Worm (Caenorhabditis elegans): ENCODE results near the gene T09B9.1.
A peak's percentile ranks its signal among the peaks of the same experiment; 100 is the strongest.

ce11 chrX:9737730-9738129, 19.3 kb upstream of the T09B9.1 start, which contains the start of gene F15G9.5:
- no peak for TF ChIP-seq R02D3.7 (tag; optimal IDR thresholded peaks at IDR 0.05)
- no peak for TF ChIP-seq nhr-237 (tag; optimal IDR thresholded peaks at IDR 0.05)
- TF ChIP-seq nhr-11 (tag; optimal IDR thresholded peaks at IDR 0.05): no peak
- TF ChIP-seq fos-1 (tag; optimal IDR thresholded peaks at IDR 0.05): no peak
- peak; percentile 8 for TF ChIP-seq elt-2 (tag; optimal IDR thresholded peaks at IDR 0.05)
- peak; percentile 62 for TF ChIP-seq lin-39 (tag; optimal IDR thresholded peaks at IDR 0.05)
- TF ChIP-seq nhr-12 (tag; optimal IDR thresholded peaks at IDR 0.05): no peak
- TF ChIP-seq eor-1 (tag; optimal IDR thresholded peaks at IDR 0.05): no peak
- no peak for TF ChIP-seq ceh-16 (tag; optimal IDR thresholded peaks at IDR 0.05)
- TF ChIP-seq snpc-4 (tag; optimal IDR thresholded peaks at IDR 0.05): no peak
- TF ChIP-seq skn-1 (tag; optimal IDR thresholded peaks at IDR 0.05): no peak
- no peak for TF ChIP-seq unc-62 (GFP tag; optimal IDR thresholded peaks at IDR 0.05)
- TF ChIP-seq pqm-1 (tag; optimal IDR thresholded peaks at IDR 0.05): no peak
